Fruit fly (Drosophila melanogaster) Kc167 (cell line): ENCODE measurements around the gene mRpL35.

Experiments
- Myc ChIP-seq: fragments of >200 bp; optimal IDR thresholded peaks from 2 replicates; lab custom pipeline; 2017; ENCODE audit warnings: missing external identifiers
- h ChIP-seq: fragments of >200 bp; optimal IDR thresholded peaks from 3 replicates; lab custom pipeline; 2018; ENCODE audit warnings: missing external identifiers
- insv ChIP-seq: fragments of >200 bp; optimal IDR thresholded peaks from 3 replicates; lab custom pipeline; 2018; ENCODE audit warnings: missing external identifiers
- psq ChIP-seq: fragments of >200 bp; optimal IDR thresholded peaks from 2 replicates; lab custom pipeline; 2017; ENCODE audit warnings: missing external identifiers

DNA sequence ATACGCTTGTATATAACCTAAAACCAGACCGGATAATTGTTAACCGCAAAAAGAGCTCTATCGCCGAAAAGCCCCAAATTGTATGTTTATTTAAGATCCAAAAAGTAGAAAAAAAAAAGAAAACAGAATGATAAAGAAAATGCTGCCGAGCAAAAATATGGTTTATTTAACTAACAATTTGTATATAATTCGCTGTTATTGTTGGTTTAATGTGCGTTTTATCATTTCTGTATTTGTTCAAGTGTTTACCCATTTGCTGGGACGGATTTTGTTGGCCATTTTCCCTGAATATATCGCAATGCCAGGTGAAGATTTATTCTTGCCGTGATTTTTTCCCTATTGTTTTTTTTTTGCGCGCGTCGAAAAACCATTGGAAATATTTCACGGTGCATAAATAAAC, 33.8 kb downstream of the mRpL35 start:
- TF ChIP-seq insv (lab: Kevin White, UChicago): no peak
- no peak for TF ChIP-seq Myc (lab: Kevin White, UChicago)
- TF ChIP-seq h: no peak
- TF ChIP-seq psq (lab: Kevin White, UChicago): no peak
